Fruit fly (Drosophila melanogaster) whole organism, embryonic: ENCODE data around the gene ClC-a.

ENCODE experiments used
- Antp ChIP-seq: fragments of 200-800 bp; sonication (Bioruptor generic); optimal IDR thresholded peaks from 3 replicates; lab custom pipeline; 2016; ENCODE audit warnings: missing biosample characterization, missing genetic modification characterization
- Asciz ChIP-seq: fragments of 200-800 bp; sonication (Bioruptor generic); optimal IDR thresholded peaks from 2 replicates; lab custom pipeline; 2017; ENCODE audit warnings: missing biosample characterization, mild to moderate bottlenecking, missing genetic modification characterization, missing genetic modification reagents
- BEAF-32 ChIP-seq: fragments of 200-800 bp; sonication (Bioruptor generic); optimal IDR thresholded peaks from 3 replicates; lab custom pipeline; 2017; ENCODE audit warnings: missing biosample characterization, missing genetic modification characterization, mild to moderate bottlenecking, moderate library complexity, missing genetic modification reagents
- Bdp1 ChIP-seq: fragments of 200-800 bp; sonication (Bioruptor generic); optimal IDR thresholded peaks from 3 replicates; lab custom pipeline; 2016; ENCODE audit warnings: missing biosample characterization, missing genetic modification characterization
- CG11398 ChIP-seq: fragments of 200-800 bp; sonication (Bioruptor generic); optimal IDR thresholded peaks from 2 replicates; lab custom pipeline; 2016; ENCODE audit warnings: missing biosample characterization, missing genetic modification characterization
- CG12219 ChIP-seq: fragments of 200-800 bp; sonication (Bioruptor generic); optimal IDR thresholded peaks from 3 replicates; lab custom pipeline; 2018; ENCODE audit warnings: missing biosample characterization, mild to moderate bottlenecking, missing genetic modification characterization
- CG12942 ChIP-seq: fragments of 200-800 bp; sonication (Bioruptor generic); optimal IDR thresholded peaks from 3 replicates; lab custom pipeline; 2016; ENCODE audit warnings: missing biosample characterization, missing genetic modification characterization
- CG15514 ChIP-seq: fragments of 200-800 bp; sonication (Bioruptor generic); optimal IDR thresholded peaks from 3 replicates; lab custom pipeline; 2017; ENCODE audit warnings: missing biosample characterization, missing genetic modification characterization, mild to moderate bottlenecking, moderate library complexity, missing genetic modification reagents
- CG15601 ChIP-seq: fragments of 200-800 bp; sonication (Bioruptor generic); optimal IDR thresholded peaks from 3 replicates; lab custom pipeline; 2019; ENCODE audit warnings: missing biosample characterization, mild to moderate bottlenecking, missing genetic modification characterization, moderate library complexity
- CG1602 ChIP-seq: fragments of 200-800 bp; sonication (Bioruptor generic); optimal IDR thresholded peaks from 3 replicates; lab custom pipeline; 2016; ENCODE audit warnings: missing biosample characterization, missing genetic modification characterization
- CG17612 ChIP-seq: fragments of 200-800 bp; sonication (Bioruptor generic); IDR thresholded peaks from 2 replicates; pipeline ENCODE4 v1.3.6; 2022; ENCODE audit warnings: missing biosample characterization, missing genetic modification characterization
- CG18599 ChIP-seq: fragments of 200-800 bp; sonication (Bioruptor generic); optimal IDR thresholded peaks from 3 replicates; lab custom pipeline; 2017; ENCODE audit warnings: missing biosample characterization, missing genetic modification characterization, mild to moderate bottlenecking, moderate library complexity, missing genetic modification reagents
- CG2199 ChIP-seq: fragments of 200-800 bp; sonication (Bioruptor generic); IDR thresholded peaks from 3 replicates; pipeline ENCODE4 v1.3.6; 2022; ENCODE audit warnings: missing biosample characterization, missing genetic modification characterization
- CG34422 ChIP-seq: fragments of 200-800 bp; sonication (Bioruptor generic); IDR thresholded peaks from 3 replicates; pipeline ENCODE4 v1.3.6; 2022; ENCODE audit warnings: missing biosample characterization, missing genetic modification characterization
- CG3995 ChIP-seq: fragments of 200-800 bp; sonication (Bioruptor generic); optimal IDR thresholded peaks from 3 replicates; lab custom pipeline; 2016; ENCODE audit warnings: missing biosample characterization, missing genetic modification characterization
- CG4328 ChIP-seq: fragments of 200-800 bp; sonication (Bioruptor generic); optimal IDR thresholded peaks from 3 replicates; lab custom pipeline; 2017; ENCODE audit warnings: missing biosample characterization, missing genetic modification reagents, missing genetic modification characterization
- CG7372 ChIP-seq: fragments of 200-800 bp; sonication (Bioruptor generic); IDR thresholded peaks from 2 replicates; pipeline ENCODE4 v1.3.6; 2022; ENCODE audit warnings: missing biosample characterization, missing genetic modification characterization
- CHES-1-like ChIP-seq: fragments of 200-800 bp; sonication (Bioruptor generic); optimal IDR thresholded peaks from 2 replicates; lab custom pipeline; 2016; ENCODE audit warnings: missing biosample characterization, missing genetic modification characterization
- Dek ChIP-seq: fragments of 200-800 bp; sonication (Bioruptor generic); optimal IDR thresholded peaks from 3 replicates; lab custom pipeline; 2019; ENCODE audit warnings: missing biosample characterization, mild to moderate bottlenecking, missing genetic modification characterization, moderate library complexity
- Doc2 ChIP-seq: fragments of 200-800 bp; sonication (Bioruptor generic); IDR thresholded peaks from 2 replicates; pipeline ENCODE4 v1.3.6; 2022; ENCODE audit warnings: missing biosample characterization, missing genetic modification characterization
- Dp ChIP-seq: fragments of 200-800 bp; sonication (Bioruptor generic); optimal IDR thresholded peaks from 2 replicates; lab custom pipeline; 2018; ENCODE audit warnings: missing biosample characterization, mild to moderate bottlenecking, missing genetic modification characterization, moderate library complexity
- Eip74EF ChIP-seq, 2 experiments: fragments of 200-800 bp in 1 of 2; fragments of >200 bp in 1 of 2; sonication (Bioruptor generic) in 1 of 2; optimal IDR thresholded peaks; 2 replicates each; lab custom pipeline; 2017 to 2019; ENCODE audit warnings: missing biosample characterization in 2 of 2, missing genetic modification characterization in 2 of 2, mild to moderate bottlenecking in 1 of 2, moderate library complexity in 1 of 2
- Fer1 ChIP-seq: fragments of 200-800 bp; sonication (Bioruptor generic); optimal IDR thresholded peaks from 2 replicates; lab custom pipeline; 2017; ENCODE audit warnings: missing biosample characterization, mild to moderate bottlenecking, missing genetic modification characterization
- H15 ChIP-seq: fragments of 200-800 bp; sonication (Bioruptor generic); IDR thresholded peaks from 3 replicates; pipeline ENCODE4 v1.3.6; 2022; ENCODE audit warnings: missing biosample characterization, missing genetic modification characterization
- HmgZ ChIP-seq: fragments of 200-800 bp; sonication (Bioruptor generic); optimal IDR thresholded peaks from 2 replicates; lab custom pipeline; 2018; ENCODE audit warnings: missing biosample characterization, mild to moderate bottlenecking, missing genetic modification characterization
- Hr3 ChIP-seq: fragments of 200-800 bp; sonication (Bioruptor generic); optimal IDR thresholded peaks from 3 replicates; lab custom pipeline; 2016; ENCODE audit warnings: missing biosample characterization, missing genetic modification characterization
- Hr39 ChIP-seq: fragments of >200 bp; optimal IDR thresholded peaks from 2 replicates; lab custom pipeline; 2017
- MTF-1 ChIP-seq: fragments of 200-800 bp; sonication (Bioruptor generic); optimal IDR thresholded peaks from 2 replicates; lab custom pipeline; 2018; ENCODE audit warnings: missing biosample characterization, mild to moderate bottlenecking, missing genetic modification characterization, borderline replicate concordance
- az2 ChIP-seq: fragments of 200-800 bp; sonication (Bioruptor generic); optimal IDR thresholded peaks from 3 replicates; lab custom pipeline; 2016; ENCODE audit warnings: missing biosample characterization, missing genetic modification characterization
- bbx ChIP-seq: fragments of 200-800 bp; sonication (Bioruptor generic); IDR thresholded peaks from 2 replicates; pipeline ENCODE4 v1.3.6; 2022; ENCODE audit warnings: missing biosample characterization, missing genetic modification characterization; ENCODE audit not compliant: partially characterized antibody
- bowl ChIP-seq: fragments of 200-800 bp; sonication (Bioruptor generic); IDR thresholded peaks from 2 replicates; pipeline ENCODE4 v1.3.6; 2022; ENCODE audit warnings: missing biosample characterization, missing genetic modification characterization
- caup ChIP-seq: fragments of 200-800 bp; sonication (Bioruptor generic); optimal IDR thresholded peaks from 3 replicates; lab custom pipeline; 2017; ENCODE audit warnings: missing biosample characterization, mild to moderate bottlenecking, missing genetic modification characterization, moderate library complexity; ENCODE audit not compliant: severe bottlenecking
- crp ChIP-seq, 2 experiments: fragments of 200-800 bp; sonication (Bioruptor generic); optimal IDR thresholded peaks; 2 replicates in 1 of 2; 3 replicates in 1 of 2; lab custom pipeline; 2017; ENCODE audit warnings: missing biosample characterization in 2 of 2, missing genetic modification characterization in 2 of 2, mild to moderate bottlenecking in 1 of 2, moderate library complexity in 1 of 2
- cwo ChIP-seq: fragments of 200-800 bp; sonication (Bioruptor generic); optimal IDR thresholded peaks from 3 replicates; lab custom pipeline; 2017; ENCODE audit warnings: missing biosample characterization, missing genetic modification characterization, mild to moderate bottlenecking, moderate library complexity, missing genetic modification reagents
- fu2 ChIP-seq: fragments of 200-800 bp; sonication (Bioruptor generic); optimal IDR thresholded peaks from 2 replicates; lab custom pipeline; 2016; ENCODE audit warnings: missing biosample characterization, missing genetic modification characterization
- gt ChIP-seq: fragments of 200-800 bp; sonication (Bioruptor generic); IDR thresholded peaks from 2 replicates; pipeline ENCODE4 v1.3.6; 2022; ENCODE audit warnings: missing biosample characterization, missing genetic modification characterization
- ind ChIP-seq: fragments of 200-800 bp; sonication (Bioruptor generic); optimal IDR thresholded peaks from 3 replicates; lab custom pipeline; 2016; ENCODE audit warnings: missing biosample characterization, missing genetic modification characterization
- p53 ChIP-seq: fragments of 200-800 bp; sonication (Bioruptor generic); optimal IDR thresholded peaks from 2 replicates; lab custom pipeline; 2016; ENCODE audit warnings: missing biosample characterization, missing genetic modification characterization
- pnt ChIP-seq: fragments of 200-800 bp; sonication (Bioruptor generic); optimal IDR thresholded peaks from 3 replicates; lab custom pipeline; 2016; ENCODE audit warnings: missing biosample characterization, missing genetic modification characterization
- sd ChIP-seq: fragments of 200-800 bp; sonication (Bioruptor generic); optimal IDR thresholded peaks from 3 replicates; lab custom pipeline; 2018; ENCODE audit warnings: missing biosample characterization, mild to moderate bottlenecking, missing genetic modification characterization, moderate library complexity
- sens ChIP-seq: fragments of 200-800 bp; sonication (Bioruptor generic); peaks from one replicate; lab custom pipeline; 2016; ENCODE audit warnings: missing biosample characterization, missing genetic modification characterization
- slp2 ChIP-seq: fragments of 200-800 bp; sonication (Bioruptor generic); optimal IDR thresholded peaks from 2 replicates; lab custom pipeline; 2016; ENCODE audit warnings: missing biosample characterization, missing genetic modification characterization
- stwl ChIP-seq: fragments of 200-800 bp; sonication (Bioruptor generic); optimal IDR thresholded peaks from 3 replicates; lab custom pipeline; 2018; ENCODE audit warnings: missing biosample characterization, mild to moderate bottlenecking, missing genetic modification characterization, moderate library complexity
- tx ChIP-seq: fragments of 200-800 bp; sonication (Bioruptor generic); optimal IDR thresholded peaks from 2 replicates; lab custom pipeline; 2016; ENCODE audit warnings: missing biosample characterization, missing genetic modification characterization
- zen ChIP-seq: fragments of 200-800 bp; sonication (Bioruptor generic); optimal IDR thresholded peaks from 3 replicates; lab custom pipeline; 2018; ENCODE audit warnings: missing biosample characterization, mild to moderate bottlenecking, missing genetic modification characterization, moderate library complexity
- zf30C ChIP-seq: fragments of 200-800 bp; sonication (Bioruptor generic); optimal IDR thresholded peaks from 3 replicates; lab custom pipeline; 2018; ENCODE audit warnings: missing biosample characterization, mild to moderate bottlenecking, missing genetic modification characterization
- zfh1 ChIP-seq: fragments of 200-800 bp; sonication (Bioruptor generic); IDR thresholded peaks from 3 replicates; pipeline ENCODE4 v1.3.6; 2022; ENCODE audit warnings: missing biosample characterization, missing genetic modification characterization

The ClC-a gene

dm6 chr3R:11764279-11764880, 48.6 kb downstream of the ClC-a start, which contains the start of gene Lk6 (continued):
- no peak for TF ChIP-seq bbx (GFP tag; lab: Robert Waterston, UW)
- peak; percentile 45 for TF ChIP-seq MTF-1 (GFP tag; lab: Kevin White, UChicago)
- TF ChIP-seq CG18599 (GFP tag; lab: Kevin White, UChicago) = peak; percentile 77
- peak; percentile 4 for TF ChIP-seq fu2 (GFP tag; lab: Kevin White, UChicago)
- no peak for TF ChIP-seq CG12942 (GFP tag; lab: Kevin White, UChicago)
- peak in 1 of 2 experiments; percentile 67 for TF ChIP-seq Eip74EF (GFP tag; optimal IDR thresholded peaks at IDR 0.05; lab: Kevin White, UChicago)
- no peak for TF ChIP-seq CG2199 (GFP tag; lab: Robert Waterston, UW)
- TF ChIP-seq ind (GFP tag; lab: Kevin White, UChicago) = no peak
- no peak for TF ChIP-seq Doc2
- TF ChIP-seq CG12219 (GFP tag; lab: Kevin White, UChicago) = peak; percentile 40
- TF ChIP-seq CG15514 (GFP tag; lab: Kevin White, UChicago) = peak; percentile 93
- TF ChIP-seq Dp (GFP tag; lab: Kevin White, UChicago) = peak; percentile 99
- peak; percentile 43 for TF ChIP-seq Asciz (GFP tag; lab: Kevin White, UChicago)
- peak; percentile 47 for TF ChIP-seq CHES-1-like (GFP tag; lab: Kevin White, UChicago)
- TF ChIP-seq pnt = peak; percentile 7

dm6 chr3R:11763494-11764278, 49.3 kb downstream of the ClC-a start:
- no peak for TF ChIP-seq HmgZ (tag; lab: Kevin White, UChicago)
- TF ChIP-seq caup (GFP tag; lab: Kevin White, UChicago) = no peak
- TF ChIP-seq zen (tag; lab: Kevin White, UChicago) = no peak
- no peak for TF ChIP-seq gt (GFP tag; lab: Robert Waterston, UW)
- TF ChIP-seq CG34422 (GFP tag; lab: Robert Waterston, UW) = no peak
- TF ChIP-seq sd (tag; lab: Kevin White, UChicago) = peak; percentile 20
- no peak for TF ChIP-seq CG2199 (GFP tag; lab: Robert Waterston, UW)
- no peak for TF ChIP-seq slp2 (GFP tag; lab: Kevin White, UChicago)
- no peak for TF ChIP-seq BEAF-32 (GFP tag; lab: Kevin White, UChicago)
- no peak for TF ChIP-seq CG17612
- TF ChIP-seq Fer1 (GFP tag; lab: Kevin White, UChicago) = no peak
- no peak for TF ChIP-seq ind (GFP tag; lab: Kevin White, UChicago)
- peak; percentile 77 for TF ChIP-seq sens (GFP tag; lab: Kevin White, UChicago)
- peak; percentile 51 for TF ChIP-seq CG15601 (tag; lab: Kevin White, UChicago)
- TF ChIP-seq crp (GFP tag; optimal IDR thresholded peaks at IDR 0.05; lab: Kevin White, UChicago) = peak in 1 of 2 experiments; percentile 19
- TF ChIP-seq CG7372 = no peak
- TF ChIP-seq Hr39 (lab: Kevin White, UChicago) = no peak
- TF ChIP-seq Antp = no peak
- no peak for TF ChIP-seq stwl (tag; lab: Kevin White, UChicago)
- peak; percentile 11 for TF ChIP-seq zf30C (GFP tag; lab: Kevin White, UChicago)
- TF ChIP-seq az2 (GFP tag; lab: Kevin White, UChicago) = no peak
- no peak for TF ChIP-seq CG4328 (GFP tag; lab: Kevin White, UChicago)
- no peak for TF ChIP-seq CG1602 (GFP tag; lab: Kevin White, UChicago)
- TF ChIP-seq zfh1 (GFP tag; lab: Robert Waterston, UW) = no peak
- no peak for TF ChIP-seq cwo (GFP tag; lab: Kevin White, UChicago)
- TF ChIP-seq tx (GFP tag; lab: Kevin White, UChicago) = no peak
- no peak for TF ChIP-seq Hr3 (GFP tag; lab: Kevin White, UChicago)
- TF ChIP-seq CG3995 (GFP tag; lab: Kevin White, UChicago) = no peak
- peak; percentile 54 for TF ChIP-seq CG11398 (GFP tag; lab: Kevin White, UChicago)
- no peak for TF ChIP-seq Dek (tag; lab: Kevin White, UChicago)
- no peak for TF ChIP-seq H15 (GFP tag; lab: Robert Waterston, UW)
- TF ChIP-seq bowl = no peak
- TF ChIP-seq p53 (GFP tag; lab: Kevin White, UChicago) = no peak
- no peak for TF ChIP-seq Bdp1 (GFP tag; lab: Kevin White, UChicago)
